Worm (Caenorhabditis elegans) whole organism, L3 larva: Measurements from ENCODE around the gene gon-4.

Source experiments
- ZK546.5 ChIP-seq: sonication (generic microtip); optimal IDR thresholded peaks from 2 replicates; lab custom pipeline; 2017; ENCODE audit warnings: missing biosample characterization, missing genetic modification characterization
- ama-1 ChIP-seq: fragments of 150-350 bp; optimal IDR thresholded peaks from 2 replicates; lab custom pipeline; 2018
- ceh-16 ChIP-seq: sonication (generic microtip); optimal IDR thresholded peaks from 2 replicates; lab custom pipeline; 2017; ENCODE audit warnings: missing biosample characterization, missing genetic modification characterization
- ceh-9 ChIP-seq: sonication (generic microtip); optimal IDR thresholded peaks from 2 replicates; lab custom pipeline; 2018; ENCODE audit warnings: missing biosample characterization, missing genetic modification characterization
- elt-2 ChIP-seq: sonication (generic microtip); optimal IDR thresholded peaks from 2 replicates; lab custom pipeline; 2016; ENCODE audit warnings: missing genetic modification reagents, mild to moderate bottlenecking, missing genetic modification characterization, missing compliant biosample characterization
- elt-3 ChIP-seq, 3 experiments: fragments of 150-350 bp in 1 of 3; sonication (generic microtip) in 2 of 3; optimal IDR thresholded peaks; 2 replicates in 2 of 3; 4 replicates in 1 of 3; lab custom pipeline; 2014 to 2017; ENCODE audit warnings: missing biosample characterization in 3 of 3, missing genetic modification characterization in 3 of 3
- hmg-11 ChIP-seq: sonication (generic microtip); optimal IDR thresholded peaks from 2 replicates; lab custom pipeline; 2016; ENCODE audit warnings: missing genetic modification characterization, missing compliant biosample characterization
- nfya-1 ChIP-seq: sonication (generic microtip); optimal IDR thresholded peaks from 2 replicates; lab custom pipeline; 2017; ENCODE audit warnings: missing genetic modification characterization, mild to moderate bottlenecking, missing compliant biosample characterization, antibody characterized with exemption, moderate library complexity; ENCODE audit not compliant: insufficient read depth
- nhr-11 ChIP-seq: fragments of 150-350 bp; optimal IDR thresholded peaks from 2 replicates; lab custom pipeline; 2014; ENCODE audit warnings: missing biosample characterization, missing genetic modification characterization
- nhr-12 ChIP-seq: fragments of 150-350 bp; optimal IDR thresholded peaks from 2 replicates; lab custom pipeline; 2014; ENCODE audit warnings: missing biosample characterization, missing genetic modification characterization
- pqm-1 ChIP-seq: fragments of 150-350 bp; optimal IDR thresholded peaks from 2 replicates; lab custom pipeline; 2017; ENCODE audit warnings: missing biosample characterization, missing genetic modification characterization, inconsistent platforms
- tbx-2 ChIP-seq: sonication (generic microtip); optimal IDR thresholded peaks from 2 replicates; lab custom pipeline; 2016; ENCODE audit warnings: mild to moderate bottlenecking, missing genetic modification characterization, missing compliant biosample characterization

DNA sequence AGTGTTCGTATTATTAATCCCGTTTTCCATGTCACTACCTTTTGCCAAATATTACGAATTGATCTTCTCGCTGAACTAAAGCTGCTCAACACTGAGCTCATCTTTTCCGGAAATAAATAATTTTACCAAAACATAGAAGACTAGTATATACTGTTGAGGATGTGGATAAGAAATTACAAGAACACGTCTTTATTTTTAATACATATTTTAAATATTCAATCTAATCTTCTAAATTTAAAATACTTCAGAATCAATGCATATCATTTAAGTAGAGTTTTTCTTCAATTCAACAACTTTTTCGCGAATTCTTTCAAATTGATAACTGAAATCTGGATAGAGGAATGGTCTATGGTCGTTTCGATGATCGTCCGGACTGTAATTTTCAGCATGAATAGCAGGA is 17.2 kb downstream of the gon-4 start, which contains the start of gene abt-1:
- no peak for TF ChIP-seq hmg-11 (tag; lab: Kevin White, UChicago)
- no peak for TF ChIP-seq elt-3 (tag; optimal IDR thresholded peaks at IDR 0.05; lab: Kevin White, UChicago)
- TF ChIP-seq nfya-1 (tag; lab: Kevin White, UChicago): no peak
- no peak for TF ChIP-seq nhr-12 (tag; lab: Kevin White, UChicago)
- no peak for TF ChIP-seq ama-1 (lab: Kevin White, UChicago)
- no peak for TF ChIP-seq ceh-9 (tag; lab: Kevin White, UChicago)
- TF ChIP-seq elt-2: no peak
- TF ChIP-seq pqm-1 (tag; lab: Kevin White, UChicago): no peak
- TF ChIP-seq ZK546.5: no peak
- no peak for TF ChIP-seq ceh-16
- no peak for TF ChIP-seq tbx-2 (tag; lab: Kevin White, UChicago)
- TF ChIP-seq nhr-11 (tag; lab: Kevin White, UChicago): no peak
